Fruit fly (Drosophila melanogaster): Measurements from ENCODE around the gene CG31407.
A peak's percentile ranks its signal among the peaks of the same experiment; 100 is the strongest.

The CG31407 gene

DNA sequence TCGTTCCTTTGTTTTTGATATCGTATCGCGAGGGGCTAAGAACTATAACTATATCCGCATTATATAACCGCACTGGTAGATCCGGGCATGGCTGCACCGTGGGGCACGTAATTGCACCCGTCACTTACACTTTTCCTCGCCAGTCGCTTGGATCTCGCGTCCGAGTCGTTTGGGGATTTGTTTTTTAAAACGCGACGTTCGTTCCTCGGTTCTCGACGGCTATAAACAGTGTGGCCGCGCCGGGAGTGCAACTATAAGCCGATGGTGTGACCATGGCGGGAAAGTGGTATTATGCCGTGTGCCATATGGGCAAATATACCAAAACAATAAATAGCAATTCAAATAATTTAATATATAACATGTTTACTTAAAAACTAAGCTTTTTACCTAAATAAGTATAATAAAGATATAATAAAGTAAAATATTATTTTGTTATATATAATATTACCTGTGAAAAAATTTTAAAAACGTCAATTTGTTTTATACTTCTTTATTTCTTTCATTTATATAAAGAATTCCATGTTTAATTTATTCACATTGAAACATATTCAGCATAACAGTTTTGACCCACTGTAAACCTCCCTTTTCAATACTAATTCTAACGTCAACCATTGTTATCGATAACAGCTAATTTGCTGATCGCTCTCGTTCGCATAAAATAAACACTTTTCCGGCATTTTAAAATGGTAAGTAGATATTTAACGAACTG lies 17.9 kb upstream of the CG31407 start, which contains the start of the genes Mical and CG3909 (continued):
- peak; percentile 4 for TF ChIP-seq fd64A (GFP tag; optimal IDR thresholded peaks at IDR 0.05)
- TF ChIP-seq CrebB (tag; optimal IDR thresholded peaks at IDR 0.05), result peak; percentile 5
- TF ChIP-seq CG17361 (GFP tag; IDR thresholded peaks at IDR 0.05), result peak; percentile 92
- TF ChIP-seq CG14860 (GFP tag; IDR thresholded peaks at IDR 0.05; ENCODE audit: partially characterized antibody), result peak; percentile 41; the same call in 2 of the 3 replicates
- TF ChIP-seq CG2120 (GFP tag; optimal IDR thresholded peaks at IDR 0.05), result peak; percentile 83
- TF ChIP-seq CG6654 (GFP tag; optimal IDR thresholded peaks at IDR 0.05), result no peak
- peak; percentile 89 for TF ChIP-seq CG14710 (tag; optimal IDR thresholded peaks at IDR 0.05)
- TF ChIP-seq sim (GFP tag; IDR thresholded peaks at IDR 0.05), result no peak
- peak; percentile 65 for TF ChIP-seq CG6683 (GFP tag; optimal IDR thresholded peaks at IDR 0.05)
- TF ChIP-seq CG8388 (GFP tag; optimal IDR thresholded peaks at IDR 0.05), result peak; percentile 96
- no peak for TF ChIP-seq tup (GFP tag; optimal IDR thresholded peaks at IDR 0.05)
- peak; percentile 72 for TF ChIP-seq Blimp-1 (GFP tag; optimal IDR thresholded peaks at IDR 0.05)
- peak; percentile 76 for TF ChIP-seq CG17385 (GFP tag; optimal IDR thresholded peaks at IDR 0.05)
- TF ChIP-seq Jarid2 (GFP tag; optimal IDR thresholded peaks at IDR 0.05), result peak; percentile 93
- TF ChIP-seq CG5245 (GFP tag; optimal IDR thresholded peaks at IDR 0.05), result peak; percentile 44
- TF ChIP-seq zf30C (GFP tag; optimal IDR thresholded peaks at IDR 0.05), result no peak
- TF ChIP-seq CG18011 (GFP tag; optimal IDR thresholded peaks at IDR 0.05), result no peak
- peak; percentile 38 for TF ChIP-seq ewg (GFP tag; optimal IDR thresholded peaks at IDR 0.05)
- TF ChIP-seq tin (GFP tag; optimal IDR thresholded peaks at IDR 0.05), result peak; percentile 75
- 0 out of 3 replicates have a peak, but pooled peaks have one; percentile 30 for TF ChIP-seq CG6791 (GFP tag; IDR thresholded peaks at IDR 0.05; ENCODE audit: partially characterized antibody)
- TF ChIP-seq disco-r (GFP tag; optimal IDR thresholded peaks at IDR 0.05), result no peak
- TF ChIP-seq CG10431 (GFP tag; optimal IDR thresholded peaks at IDR 0.05), result no peak
- peak; percentile 35 for TF ChIP-seq HLH54F (GFP tag; optimal IDR thresholded peaks at IDR 0.05)
- TF ChIP-seq Hr39 (optimal IDR thresholded peaks at IDR 0.05), result no peak
- peak; percentile 94 for TF ChIP-seq CG12391 (tag; optimal IDR thresholded peaks at IDR 0.05)
- TF ChIP-seq CG2875 (GFP tag; optimal IDR thresholded peaks at IDR 0.05), result peak; percentile 52
- peak; percentile 21; the same call in 1 of the 3 replicates for TF ChIP-seq knrl (GFP tag; IDR thresholded peaks at IDR 0.05; ENCODE audit: partially characterized antibody)
- peak; percentile 89 for TF ChIP-seq CG11085 (GFP tag; IDR thresholded peaks at IDR 0.05)
- TF ChIP-seq CG13287 (GFP tag; IDR thresholded peaks at IDR 0.05; ENCODE audit: partially characterized antibody), result peak; percentile 68
- peak in 1 of 2 experiments; percentile 59 for TF ChIP-seq Hr78 (GFP tag; optimal IDR thresholded peaks at IDR 0.05)
- TF ChIP-seq CG10462 (GFP tag; optimal IDR thresholded peaks at IDR 0.05), result peak; percentile 59
- peak; percentile 23 for TF ChIP-seq en (GFP tag; optimal IDR thresholded peaks at IDR 0.05)
- peak; percentile 72 for TF ChIP-seq CG10959 (GFP tag; IDR thresholded peaks at IDR 0.05)
- peak; percentile 81 for TF ChIP-seq CG30020 (tag; optimal IDR thresholded peaks at IDR 0.05)
- no peak for TF ChIP-seq fru (optimal IDR thresholded peaks at IDR 0.05)
- peak; percentile 84 for TF ChIP-seq CG9215 (GFP tag; IDR thresholded peaks at IDR 0.05)
- peak in 1 of 3 experiments; percentile 40 for TF ChIP-seq Stat92E (GFP tag; optimal IDR thresholded peaks at IDR 0.05)
- TF ChIP-seq YL-1 (GFP tag; optimal IDR thresholded peaks at IDR 0.05), result peak; percentile 53
- peak; percentile 84 for TF ChIP-seq CG43689 (GFP tag; IDR thresholded peaks at IDR 0.05)
- 0 out of 3 replicates have a peak, but pooled peaks have one; percentile 44 for TF ChIP-seq CG16813 (GFP tag; IDR thresholded peaks at IDR 0.05; ENCODE audit: partially characterized antibody)
- peak; percentile 90 for TF ChIP-seq CG7839 (tag; optimal IDR thresholded peaks at IDR 0.05)
- TF ChIP-seq Sox102F (GFP tag; optimal IDR thresholded peaks at IDR 0.05), result peak; percentile 89
- TF ChIP-seq hb (GFP tag; IDR thresholded peaks at IDR 0.05; ENCODE audit: partially characterized antibody), result peak; percentile 56; the same call in 1 of the 3 replicates
- peak; percentile 69; the same call in 2 of the 3 replicates for TF ChIP-seq CG11093 (GFP tag; IDR thresholded peaks at IDR 0.05)
- peak; percentile 83 for TF ChIP-seq Med (GFP tag)
- no peak for TF ChIP-seq sima (GFP tag; optimal IDR thresholded peaks at IDR 0.05)
- peak; percentile 21; the same call in 1 of the 2 replicates for TF ChIP-seq hbn (GFP tag; IDR thresholded peaks at IDR 0.05; ENCODE audit: partially characterized antibody)

Measured in whole organism, embryonic.